Worm (Caenorhabditis elegans): ENCODE data around the gene F36H5.8.
A peak's percentile ranks its signal among the peaks of the same experiment; 100 is the strongest.

F36H5.8 gene

ce11 chrII:1736353-1736752, 14.1 kb downstream of the F36H5.8 start, which contains the start of gene ceh-83:
TSS of gene ceh-83 (minus strand) at chrII:1736533.
- TF ChIP-seq fos-1 (tag; optimal IDR thresholded peaks at IDR 0.05) (peak; percentile 49), mbf-1 (tag; optimal IDR thresholded peaks at IDR 0.05) (no peak)

ce11 chrII:1735145-1735544, 15.3 kb downstream of the F36H5.8 start:
- TF ChIP-seq R02D3.7 (tag; optimal IDR thresholded peaks at IDR 0.05) (no peak), peb-1 (tag; optimal IDR thresholded peaks at IDR 0.05) (no peak), ztf-11 (tag; optimal IDR thresholded peaks at IDR 0.05) (no peak), nhr-11 (tag; optimal IDR thresholded peaks at IDR 0.05) (no peak), lsy-2 (tag; optimal IDR thresholded peaks at IDR 0.05) (no peak), lin-13 (GFP tag; optimal IDR thresholded peaks at IDR 0.05) (no peak), Y55F3AM.14 (GFP tag; optimal IDR thresholded peaks at IDR 0.05) (no peak), ama-1 (optimal IDR thresholded peaks at IDR 0.05) (no peak)

- TF ChIP-seq sma-3 (GFP tag; optimal IDR thresholded peaks at IDR 0.05): no peak
- no peak for TF ChIP-seq lin-11 (tag; optimal IDR thresholded peaks at IDR 0.05)
- TF ChIP-seq fos-1 (tag; optimal IDR thresholded peaks at IDR 0.05): no peak
- TF ChIP-seq skn-1 (tag; optimal IDR thresholded peaks at IDR 0.05): no peak
- TF ChIP-seq ztf-4 (tag; optimal IDR thresholded peaks at IDR 0.05): no peak
- no peak for TF ChIP-seq R02D3.7 (tag; optimal IDR thresholded peaks at IDR 0.05)
- TF ChIP-seq lin-39 (tag; optimal IDR thresholded peaks at IDR 0.05): no peak
- TF ChIP-seq nhr-23 (tag; optimal IDR thresholded peaks at IDR 0.05): no peak
- TF ChIP-seq nhr-11 (tag; optimal IDR thresholded peaks at IDR 0.05): no peak
- no peak for TF ChIP-seq C34F6.9 (tag; optimal IDR thresholded peaks at IDR 0.05)
- TF ChIP-seq blmp-1 (tag; optimal IDR thresholded peaks at IDR 0.05; ENCODE audit: insufficient read depth): no peak
- TF ChIP-seq Y55F3AM.14 (GFP tag; optimal IDR thresholded peaks at IDR 0.05): no peak
- TF ChIP-seq F13H6.1 (tag; optimal IDR thresholded peaks at IDR 0.05): no peak
- TF ChIP-seq nhr-25 (tag; optimal IDR thresholded peaks at IDR 0.05): no peak
Observed at ce11 chrII:1731932-1732331, 18.6 kb downstream of the F36H5.8 start, which contains the start of gene ceh-82. TSS of gene ceh-82 (plus strand) at chrII:1732232.

- TF ChIP-seq nhr-237 (tag; optimal IDR thresholded peaks at IDR 0.05) (no peak), dmd-4 (tag; optimal IDR thresholded peaks at IDR 0.05) (no peak), ama-1 (optimal IDR thresholded peaks at IDR 0.05) (no peak), mdl-1 (tag; optimal IDR thresholded peaks at IDR 0.05) (no peak), C34F6.9 (tag; optimal IDR thresholded peaks at IDR 0.05) (no peak), snpc-4 (tag; optimal IDR thresholded peaks at IDR 0.05) (no peak), mbf-1 (tag; optimal IDR thresholded peaks at IDR 0.05) (no peak), nhr-21 (tag; optimal IDR thresholded peaks at IDR 0.05) (no peak), unc-39 (tag; optimal IDR thresholded peaks at IDR 0.05) (no peak), sma-3 (GFP tag; optimal IDR thresholded peaks at IDR 0.05) (no peak), alr-1 (tag; optimal IDR thresholded peaks at IDR 0.05) (no peak), crh-2 (tag; optimal IDR thresholded peaks at IDR 0.05) (no peak), elt-3 (tag; optimal IDR thresholded peaks at IDR 0.05) (no peak), lin-13 (GFP tag; optimal IDR thresholded peaks at IDR 0.05) (no peak), blmp-1 (tag; optimal IDR thresholded peaks at IDR 0.05; ENCODE audit: insufficient read depth) (no peak), ztf-4 (tag; optimal IDR thresholded peaks at IDR 0.05) (no peak), zag-1 (tag; optimal IDR thresholded peaks at IDR 0.05) (no peak), lin-39 (tag; optimal IDR thresholded peaks at IDR 0.05) (no peak)
Observed at ce11 chrII:1730103-1730502, 20.4 kb downstream of the F36H5.8 start, which contains the start of gene ceh-81. TSS of gene ceh-81 (plus strand) at chrII:1730403.

- TF ChIP-seq fos-1 (tag; optimal IDR thresholded peaks at IDR 0.05) (peak; percentile 87), crh-2 (tag; optimal IDR thresholded peaks at IDR 0.05) (peak; percentile 41), zag-1 (tag; optimal IDR thresholded peaks at IDR 0.05) (no peak)
Observed at ce11 chrII:1728253-1728652, 22.2 kb downstream of the F36H5.8 start, which contains the start of gene btb-9. TSS of gene btb-9 (plus strand) at chrII:1728506.

- TF ChIP-seq ztf-1 (GFP tag; conservative IDR thresholded peaks at IDR 0.05) (no peak), Y55F3AM.14 (GFP tag; optimal IDR thresholded peaks at IDR 0.05) (no peak), gmeb-1 (tag; optimal IDR thresholded peaks at IDR 0.05) (no peak), ama-1 (optimal IDR thresholded peaks at IDR 0.05) (no peak)
Observed at ce11 chrII:1725735-1726134, 24.8 kb downstream of the F36H5.8 start, which contains the start of gene F45C12.17. TSS of gene F45C12.17 (plus strand) at chrII:1726111.

All from whole organism, L2 larva.